Worm (Caenorhabditis elegans) whole organism, L4 larva: Measurements from ENCODE around the gene F55C10.5.

ENCODE experiments used
- D1046.2 ChIP-seq: fragments of 200-800 bp; sonication (Bioruptor generic); IDR thresholded peaks from 2 replicates; pipeline ENCODE4 v1.3.6; 2022; ENCODE audit warnings: missing genetic modification characterization, missing compliant biosample characterization
- F10B5.3 ChIP-seq: sonication (generic microtip); optimal IDR thresholded peaks from 2 replicates; lab custom pipeline; 2016; ENCODE audit warnings: mild to moderate bottlenecking, missing genetic modification characterization, missing compliant biosample characterization
- F44E2.7 ChIP-seq: fragments of 200-800 bp; sonication (Bioruptor generic); IDR thresholded peaks from 2 replicates; pipeline ENCODE4 v2.1.2; 2022; ENCODE audit warnings: missing genetic modification characterization, missing compliant biosample characterization
- T26A8.4 ChIP-seq: fragments of 200-800 bp; sonication (Bioruptor generic); IDR thresholded peaks from 2 replicates; pipeline ENCODE4 v1.3.6; 2022; ENCODE audit warnings: missing genetic modification characterization, missing compliant biosample characterization
- Y105C5A.15 ChIP-seq: fragments of 200-800 bp; sonication (Bioruptor generic); IDR thresholded peaks from 2 replicates; pipeline ENCODE4 v1.3.6; 2022; ENCODE audit warnings: missing genetic modification characterization, missing compliant biosample characterization
- Y5F2A.4 ChIP-seq: fragments of 200-800 bp; sonication (Bioruptor generic); optimal IDR thresholded peaks from 2 replicates; lab custom pipeline; 2018; ENCODE audit warnings: mild to moderate bottlenecking, missing genetic modification characterization, missing compliant biosample characterization
- ZK337.2 ChIP-seq: fragments of 200-800 bp; sonication (Bioruptor generic); IDR thresholded peaks from 2 replicates; pipeline ENCODE4 v1.3.6; 2022; ENCODE audit warnings: missing genetic modification reagents, missing genetic modification characterization, missing compliant biosample characterization
- aha-1 ChIP-seq: fragments of 150-350 bp; peaks from one replicate; lab custom pipeline; 2014; ENCODE audit warnings: missing biosample characterization, missing genetic modification characterization
- ama-1 ChIP-seq: fragments of 150-350 bp; optimal IDR thresholded peaks from 2 replicates; lab custom pipeline; 2014; ENCODE audit warnings: inconsistent platforms, mixed read lengths
- ceh-28 ChIP-seq: fragments of 150-350 bp; optimal IDR thresholded peaks from 2 replicates; lab custom pipeline; 2014; ENCODE audit warnings: missing biosample characterization, missing genetic modification reagents, missing genetic modification characterization
- ceh-44 ChIP-seq: fragments of 200-800 bp; sonication (Bioruptor generic); IDR thresholded peaks from 2 replicates; pipeline ENCODE4 v1.3.6; 2022; ENCODE audit warnings: missing genetic modification reagents, missing genetic modification characterization, missing compliant biosample characterization
- ces-1 ChIP-seq: fragments of 150-350 bp; sonication (generic microtip); optimal IDR thresholded peaks from 4 replicates; lab custom pipeline; 2014; ENCODE audit warnings: missing biosample characterization, missing genetic modification reagents, missing genetic modification characterization
- daf-12 ChIP-seq: fragments of 150-350 bp; optimal IDR thresholded peaks from 2 replicates; lab custom pipeline; 2014; ENCODE audit warnings: missing biosample characterization, missing genetic modification reagents, missing genetic modification characterization
- dpl-1 ChIP-seq: fragments of 150-350 bp; optimal IDR thresholded peaks from 2 replicates; lab custom pipeline; 2014; ENCODE audit warnings: missing biosample characterization, missing genetic modification reagents, missing genetic modification characterization
- egl-27 ChIP-seq: sonication (generic microtip); optimal IDR thresholded peaks from 3 replicates; lab custom pipeline; 2017; ENCODE audit warnings: missing biosample characterization, missing genetic modification reagents, missing genetic modification characterization
- egl-43 ChIP-seq: fragments of 200-800 bp; sonication (Bioruptor generic); IDR thresholded peaks from 2 replicates; pipeline ENCODE4 v1.3.6; 2022; ENCODE audit warnings: missing genetic modification reagents, missing genetic modification characterization, missing compliant biosample characterization
- fkh-10 ChIP-seq: fragments of 150-350 bp; optimal IDR thresholded peaks from 2 replicates; lab custom pipeline; 2014; ENCODE audit warnings: missing biosample characterization, missing genetic modification reagents, missing genetic modification characterization
- hlh-11 ChIP-seq: fragments of 200-800 bp; sonication (Bioruptor generic); optimal IDR thresholded peaks from 2 replicates; lab custom pipeline; 2018; ENCODE audit warnings: mild to moderate bottlenecking, missing genetic modification characterization, missing compliant biosample characterization
- lim-7 ChIP-seq: fragments of 200-800 bp; sonication (Bioruptor generic); IDR thresholded peaks from 2 replicates; pipeline ENCODE4 v1.3.6; 2022; ENCODE audit warnings: missing genetic modification characterization, missing compliant biosample characterization
- lin-15B ChIP-seq: fragments of 150-350 bp; sonication (generic microtip); optimal IDR thresholded peaks from 3 replicates; lab custom pipeline; 2014; ENCODE audit warnings: missing biosample characterization, missing genetic modification characterization
- lin-39 ChIP-seq: fragments of 150-350 bp; optimal IDR thresholded peaks from 2 replicates; lab custom pipeline; 2014; ENCODE audit warnings: missing biosample characterization, missing genetic modification reagents, missing genetic modification characterization
- lir-3 ChIP-seq: sonication (generic microtip); optimal IDR thresholded peaks from 2 replicates; lab custom pipeline; 2016; ENCODE audit warnings: mild to moderate bottlenecking, missing genetic modification characterization, missing compliant biosample characterization
- lsy-2 ChIP-seq, 2 experiments: fragments of 150-350 bp in 1 of 2; sonication (generic microtip) in 1 of 2; optimal IDR thresholded peaks; 2 replicates each; lab custom pipeline; 2014 to 2017; ENCODE audit warnings: missing biosample characterization in 2 of 2, missing genetic modification characterization in 2 of 2
- madf-9 ChIP-seq: fragments of 200-800 bp; sonication (Bioruptor generic); conservative IDR thresholded peaks from 2 replicates; pipeline ENCODE4 v1.3.6; 2022; ENCODE audit warnings: missing genetic modification reagents, missing genetic modification characterization, missing compliant biosample characterization
- mdl-1 ChIP-seq, 2 experiments: fragments of 150-350 bp in 1 of 2; sonication (generic microtip) in 1 of 2; optimal IDR thresholded peaks; 2 replicates each; lab custom pipeline; 2014 to 2017; ENCODE audit warnings: missing biosample characterization in 2 of 2, missing genetic modification characterization in 2 of 2
- mes-2 ChIP-seq: sonication (generic microtip); optimal IDR thresholded peaks from 2 replicates; lab custom pipeline; 2016; ENCODE audit warnings: missing genotype, mild to moderate bottlenecking, missing genetic modification characterization, missing compliant biosample characterization; ENCODE audit not compliant: poor library complexity, severe bottlenecking
- nhr-237 ChIP-seq: sonication (generic microtip); optimal IDR thresholded peaks from 2 replicates; lab custom pipeline; 2017; ENCODE audit warnings: missing biosample characterization, missing genetic modification characterization
- nhr-28 ChIP-seq: fragments of 150-350 bp; optimal IDR thresholded peaks from 2 replicates; lab custom pipeline; 2014; ENCODE audit warnings: missing biosample characterization, missing genetic modification characterization
- nhr-76 ChIP-seq: fragments of 150-350 bp; optimal IDR thresholded peaks from 2 replicates; lab custom pipeline; 2014; ENCODE audit warnings: missing biosample characterization, missing genetic modification characterization
- nhr-77 ChIP-seq: fragments of 150-350 bp; optimal IDR thresholded peaks from 2 replicates; lab custom pipeline; 2014; ENCODE audit warnings: missing biosample characterization, missing genetic modification characterization
- pha-4 ChIP-seq, 2 experiments: fragments of 150-350 bp in 1 of 2; fragments of 200-800 bp in 1 of 2; sonication (Bioruptor generic) in 1 of 2; IDR thresholded peaks in 1 of 2; optimal IDR thresholded peaks in 1 of 2; 2 replicates each; pipeline versions ENCODE4 v1.3.6 to Lab custom; 2014 to 2022; ENCODE audit warnings: missing genetic modification characterization in 2 of 2, missing genetic modification reagents in 2 of 2, missing biosample characterization in 1 of 2, missing compliant biosample characterization in 1 of 2
- pqm-1 ChIP-seq: sonication (generic microtip); optimal IDR thresholded peaks from 2 replicates; lab custom pipeline; 2017; ENCODE audit warnings: missing biosample characterization, missing genetic modification characterization
- rbr-2 ChIP-seq: sonication (generic microtip); optimal IDR thresholded peaks from 2 replicates; lab custom pipeline; 2016; ENCODE audit warnings: missing genotype, missing genetic modification characterization, missing compliant biosample characterization
- saeg-2 ChIP-seq: fragments of 200-800 bp; sonication (Bioruptor generic); IDR thresholded peaks from 2 replicates; pipeline ENCODE4 v1.3.6; 2022; ENCODE audit warnings: missing genetic modification reagents, missing genetic modification characterization, missing compliant biosample characterization
- sdz-12 ChIP-seq: fragments of 200-800 bp; sonication (Bioruptor generic); optimal IDR thresholded peaks from 2 replicates; lab custom pipeline; 2018; ENCODE audit warnings: mild to moderate bottlenecking, missing genetic modification characterization, missing compliant biosample characterization
- set-16 ChIP-seq: fragments of 200-800 bp; sonication (Bioruptor generic); IDR thresholded peaks from 2 replicates; pipeline ENCODE4 v1.3.6; 2022; ENCODE audit warnings: missing genetic modification reagents, missing genetic modification characterization, missing compliant biosample characterization
- tag-97 ChIP-seq: fragments of 200-800 bp; sonication (Bioruptor generic); IDR thresholded peaks from 2 replicates; pipeline ENCODE4 v1.3.6; 2022; ENCODE audit warnings: missing genetic modification characterization, missing compliant biosample characterization
- tra-1 ChIP-seq: fragments of 200-800 bp; sonication (Bioruptor generic); IDR thresholded peaks from 2 replicates; pipeline ENCODE4 v1.3.6; 2022; ENCODE audit warnings: missing genetic modification reagents, missing genetic modification characterization, missing compliant biosample characterization
- unc-39 ChIP-seq: sonication (generic microtip); optimal IDR thresholded peaks from 2 replicates; lab custom pipeline; 2017; ENCODE audit warnings: missing biosample characterization, missing genetic modification characterization
- unc-62 ChIP-seq, 3 experiments: fragments of 150-350 bp in 1 of 3; sonication (generic microtip); optimal IDR thresholded peaks in 2 of 3; peaks in 1 of 3; 1 replicate in 1 of 3; 2 replicates in 2 of 3; lab custom pipeline; 2014 to 2017; ENCODE audit warnings: missing biosample characterization in 3 of 3, missing genetic modification characterization in 3 of 3, missing genetic modification reagents in 3 of 3, missing genotype in 1 of 3
- ztf-7 ChIP-seq: fragments of 150-350 bp; optimal IDR thresholded peaks from 2 replicates; lab custom pipeline; 2014; ENCODE audit warnings: missing biosample characterization, missing genetic modification characterization

Gene F55C10.5

ce11 chrV:11383032-11383431 lies at the start of gene F55C10.5:
TSS of gene F55C10.5 (plus strand) at chrV:11383105.
- TF ChIP-seq ceh-44, result no peak
- no peak for TF ChIP-seq ZK337.2 (GFP tag; lab: Robert Waterston, UW)
- TF ChIP-seq unc-62 (GFP tag; optimal IDR thresholded peaks at IDR 0.05 in 1 of 2; lab: Kevin White, UChicago), result peak in 1 of 2 experiments; percentile 94
- no peak for TF ChIP-seq unc-62 (tag; optimal IDR thresholded peaks at IDR 0.05; lab: Kevin White, UChicago)

ce11 chrV:11334193-11334592 lies 48.7 kb upstream of the F55C10.5 start, which contains the start of gene T02E9.6:
TSS of gene T02E9.6 (minus strand) at chrV:11334293.
- TF ChIP-seq D1046.2 (GFP tag; lab: Robert Waterston, UW), result no peak
- TF ChIP-seq Y105C5A.15 (GFP tag; lab: Robert Waterston, UW), result no peak
- no peak for TF ChIP-seq ceh-28 (tag; lab: Kevin White, UChicago)
- peak; percentile 33 for TF ChIP-seq aha-1 (tag; lab: Kevin White, UChicago)
- no peak for TF ChIP-seq ama-1 (lab: Kevin White, UChicago)
- TF ChIP-seq nhr-237, result no peak
- no peak for TF ChIP-seq nhr-76 (tag; lab: Kevin White, UChicago)

ce11 chrV:11335757-11336418 lies 47.0 kb upstream of the F55C10.5 start:
- TF ChIP-seq mes-2 (tag; lab: Kevin White, UChicago), result no peak
- TF ChIP-seq T26A8.4 (GFP tag; lab: Robert Waterston, UW), result no peak
- no peak for TF ChIP-seq unc-62 (GFP tag; optimal IDR thresholded peaks at IDR 0.05 in 1 of 2; lab: Kevin White, UChicago)
- TF ChIP-seq unc-62 (tag; optimal IDR thresholded peaks at IDR 0.05; lab: Kevin White, UChicago), result no peak
- no peak for TF ChIP-seq sdz-12 (GFP tag; lab: Kevin White, UChicago)
- TF ChIP-seq mdl-1 (tag; optimal IDR thresholded peaks at IDR 0.05; lab: Kevin White, UChicago), result no peak
- TF ChIP-seq saeg-2 (GFP tag; lab: Robert Waterston, UW), result no peak

ce11 chrV:11336877-11337276 lies 46.0 kb upstream of the F55C10.5 start:
- TF ChIP-seq F10B5.3, result no peak
- TF ChIP-seq unc-62 (GFP tag; optimal IDR thresholded peaks at IDR 0.05 in 1 of 2; lab: Kevin White, UChicago), result peak in 1 of 2 experiments; percentile 40
- no peak for TF ChIP-seq unc-62 (tag; optimal IDR thresholded peaks at IDR 0.05; lab: Kevin White, UChicago)
- no peak for TF ChIP-seq Y105C5A.15 (GFP tag; lab: Robert Waterston, UW)
- no peak for TF ChIP-seq daf-12 (tag; lab: Kevin White, UChicago)
- TF ChIP-seq rbr-2 (tag; lab: Kevin White, UChicago), result no peak
- no peak for TF ChIP-seq nhr-28
- no peak for TF ChIP-seq Y5F2A.4
- TF ChIP-seq T26A8.4 (GFP tag; lab: Robert Waterston, UW), result no peak

ce11 chrV:11341130-11341675 lies 41.7 kb upstream of the F55C10.5 start:
- no peak for TF ChIP-seq unc-39 (tag; lab: Kevin White, UChicago)
- no peak for TF ChIP-seq lin-15B (tag; lab: Kevin White, UChicago)
- TF ChIP-seq lin-39 (tag; lab: Kevin White, UChicago), result no peak
- TF ChIP-seq saeg-2 (GFP tag; lab: Robert Waterston, UW), result no peak
- no peak for TF ChIP-seq tra-1
- TF ChIP-seq dpl-1 (GFP tag; lab: Kevin White, UChicago), result no peak
- 0 out of 2 replicates have a peak, but pooled peaks have one; percentile 29 for TF ChIP-seq egl-43 (GFP tag; lab: Robert Waterston, UW)
- TF ChIP-seq F44E2.7 (GFP tag; lab: Robert Waterston, UW), result no peak
- TF ChIP-seq madf-9, result no peak
- TF ChIP-seq lir-3 (tag; lab: Kevin White, UChicago), result no peak
- peak; percentile 27 for TF ChIP-seq rbr-2 (tag; lab: Kevin White, UChicago)
- TF ChIP-seq ces-1 (GFP tag; lab: Kevin White, UChicago), result peak; percentile 72
- no peak for TF ChIP-seq tag-97 (GFP tag; lab: Robert Waterston, UW)
- TF ChIP-seq nhr-77 (tag; lab: Kevin White, UChicago), result no peak
- no peak for TF ChIP-seq pha-4 (GFP tag; IDR thresholded peaks at IDR 0.05; lab: Robert Waterston, UW)
- TF ChIP-seq pha-4 (tag; optimal IDR thresholded peaks at IDR 0.05; lab: Kevin White, UChicago), result no peak
- TF ChIP-seq set-16, result peak; percentile 82
- no peak for TF ChIP-seq pqm-1 (tag; lab: Kevin White, UChicago)
- TF ChIP-seq lsy-2 (tag; optimal IDR thresholded peaks at IDR 0.05; lab: Kevin White, UChicago), result no peak
- TF ChIP-seq ztf-7 (tag; lab: Kevin White, UChicago), result no peak
- TF ChIP-seq hlh-11 (tag; lab: Kevin White, UChicago), result peak; percentile 11
- TF ChIP-seq egl-27 (tag; lab: Kevin White, UChicago), result no peak
- no peak for TF ChIP-seq daf-12 (tag; lab: Kevin White, UChicago)
- no peak for TF ChIP-seq F10B5.3
- 0 out of 2 replicates have a peak, but pooled peaks have one; percentile 46 for TF ChIP-seq lim-7 (GFP tag; lab: Robert Waterston, UW)
- peak; percentile 91 for TF ChIP-seq fkh-10 (GFP tag; lab: Kevin White, UChicago)
